Fruit fly (Drosophila melanogaster) whole organism, wandering third instar larva: ENCODE measurements around the gene Ir7c.

Source experiments
- Abd-B ChIP-seq: fragments of >200 bp; optimal IDR thresholded peaks from 2 replicates; lab custom pipeline; 2017; ENCODE audit warnings: missing biosample characterization, missing genetic modification characterization
- Hr78 ChIP-seq: fragments of >200 bp; optimal IDR thresholded peaks from 2 replicates; lab custom pipeline; 2017; ENCODE audit warnings: missing biosample characterization, missing genetic modification characterization
- OdsH ChIP-seq: fragments of 200-800 bp; sonication (Bioruptor generic); optimal IDR thresholded peaks from 2 replicates; lab custom pipeline; 2016; ENCODE audit warnings: missing biosample characterization, mild to moderate bottlenecking, missing genetic modification characterization
- dl ChIP-seq, 2 experiments: fragments of 175-275, 200-275 bp in 1 of 2; fragments of 200-275 bp in 1 of 2; sonication (Bioruptor generic); optimal IDR thresholded peaks; lab custom pipeline; 2018; ENCODE audit warnings: mild to moderate bottlenecking in 2 of 2, missing biosample characterization in 2 of 2, missing genetic modification characterization in 2 of 2, moderate library complexity in 2 of 2; ENCODE audit not compliant: partially characterized antibody in 2 of 2, insufficient read depth in 1 of 2
- psq ChIP-seq: fragments of 200-800 bp; sonication (Bioruptor generic); optimal IDR thresholded peaks from 3 replicates; lab custom pipeline; 2017; ENCODE audit warnings: missing biosample characterization, mild to moderate bottlenecking, missing genetic modification characterization, moderate library complexity
- sage ChIP-seq: fragments of 200-800 bp; sonication (Bioruptor generic); optimal IDR thresholded peaks from 2 replicates; lab custom pipeline; 2016; ENCODE audit warnings: missing biosample characterization, mild to moderate bottlenecking, missing genetic modification characterization
- usp ChIP-seq: fragments of >200 bp; optimal IDR thresholded peaks from 2 replicates; lab custom pipeline; 2017; ENCODE audit warnings: missing biosample characterization, missing genetic modification characterization

dm6 chrX:7909482-7909881, 35.3 kb downstream of the Ir7c start:
- TF ChIP-seq sage (no peak), OdsH (GFP tag; lab: Kevin White, UChicago) (no peak), Abd-B (GFP tag; lab: Kevin White, UChicago) (no peak), usp (GFP tag; lab: Kevin White, UChicago) (no peak), dl (GFP tag; optimal IDR thresholded peaks at IDR 0.05; lab: Kevin White, UChicago; ENCODE audit: insufficient read depth in 1 of 2, partially characterized antibody in 2 of 2) (no peak), psq (GFP tag; lab: Kevin White, UChicago) (no peak), Hr78 (GFP tag; lab: Kevin White, UChicago) (no peak)
